Worm (Caenorhabditis elegans) whole organism, young adult: ENCODE measurements around the gene sdz-18.

Experiments
- B0336.3 ChIP-seq: fragments of 200-800 bp; sonication (Bioruptor generic); IDR thresholded peaks from 2 replicates; pipeline ENCODE4 v1.3.6; 2022; ENCODE audit warnings: missing genetic modification characterization, missing compliant biosample characterization
- D2030.7 ChIP-seq: fragments of 200-800 bp; sonication (Bioruptor generic); IDR thresholded peaks from 2 replicates; pipeline ENCODE4 v1.3.6; 2022; ENCODE audit warnings: missing genetic modification reagents, missing genetic modification characterization, missing compliant biosample characterization
- F10E7.11 ChIP-seq: sonication (generic microtip); optimal IDR thresholded peaks from 2 replicates; lab custom pipeline; 2017; ENCODE audit warnings: mild to moderate bottlenecking, missing genetic modification characterization, moderate library complexity, missing compliant biosample characterization
- F39B2.1 ChIP-seq: fragments of 200-800 bp; sonication (Bioruptor generic); IDR thresholded peaks from 2 replicates; pipeline ENCODE4 v1.3.6; 2022; ENCODE audit warnings: missing genetic modification reagents, missing genetic modification characterization, missing compliant biosample characterization
- F52B5.7 ChIP-seq: sonication (generic microtip); optimal IDR thresholded peaks from 2 replicates; lab custom pipeline; 2016; ENCODE audit warnings: mild to moderate bottlenecking, missing genetic modification characterization, missing compliant biosample characterization
- F55B11.4 ChIP-seq: sonication (generic microtip); optimal IDR thresholded peaks from 2 replicates; lab custom pipeline; 2016; ENCODE audit warnings: missing compliant biosample characterization, missing genetic modification characterization, borderline replicate concordance; ENCODE audit not compliant: insufficient read depth
- K11D2.4 ChIP-seq: fragments of 200-800 bp; sonication (Bioruptor generic); IDR thresholded peaks from 2 replicates; pipeline ENCODE4 v1.3.6; 2022; ENCODE audit warnings: missing genetic modification reagents, missing genetic modification characterization, missing compliant biosample characterization
- K12H6.12 ChIP-seq: fragments of 200-800 bp; sonication (Bioruptor generic); optimal IDR thresholded peaks from 2 replicates; lab custom pipeline; 2018; ENCODE audit warnings: mild to moderate bottlenecking, missing genetic modification characterization, missing compliant biosample characterization
- T26A5.8 ChIP-seq: sonication (generic microtip); optimal IDR thresholded peaks from 2 replicates; lab custom pipeline; 2016; ENCODE audit warnings: missing genetic modification characterization, missing compliant biosample characterization
- Y95B8A.8 ChIP-seq: fragments of 200-800 bp; sonication (Bioruptor generic); IDR thresholded peaks from 2 replicates; pipeline ENCODE4 v1.3.6; 2022; ENCODE audit warnings: missing genetic modification reagents, missing genetic modification characterization, missing compliant biosample characterization
- attf-3 ChIP-seq: fragments of 200-800 bp; sonication (Bioruptor generic); conservative IDR thresholded peaks from 2 replicates; pipeline ENCODE4 v1.3.6; 2022; ENCODE audit warnings: missing genetic modification reagents, missing genetic modification characterization, missing compliant biosample characterization
- ccch-3 ChIP-seq: fragments of 200-800 bp; sonication (Bioruptor generic); optimal IDR thresholded peaks from 2 replicates; lab custom pipeline; 2018; ENCODE audit warnings: mild to moderate bottlenecking, missing genetic modification characterization, missing compliant biosample characterization
- ceh-58 ChIP-seq: fragments of 200-800 bp; sonication (Bioruptor generic); IDR thresholded peaks from 2 replicates; pipeline ENCODE4 v1.3.6; 2022; ENCODE audit warnings: missing genetic modification characterization, missing compliant biosample characterization
- dox-1 ChIP-seq: fragments of 200-800 bp; sonication (Bioruptor generic); IDR thresholded peaks from 2 replicates; pipeline ENCODE4 v1.3.6; 2022; ENCODE audit warnings: missing genetic modification reagents, missing genetic modification characterization, missing compliant biosample characterization
- dpl-1 ChIP-seq: fragments of 150-350 bp; optimal IDR thresholded peaks from 2 replicates; lab custom pipeline; 2014; ENCODE audit warnings: missing biosample characterization, missing genetic modification reagents, missing genetic modification characterization
- egl-18 ChIP-seq: fragments of 200-800 bp; sonication (Bioruptor generic); IDR thresholded peaks from 2 replicates; pipeline ENCODE4 v1.3.6; 2022; ENCODE audit warnings: missing genetic modification reagents, missing genetic modification characterization, missing compliant biosample characterization
- ekl-4 ChIP-seq: fragments of 200-800 bp; sonication (Bioruptor generic); IDR thresholded peaks from 2 replicates; pipeline ENCODE4 v1.3.6; 2022; ENCODE audit warnings: missing genetic modification reagents, missing genetic modification characterization, missing compliant biosample characterization
- hlh-26 ChIP-seq: fragments of 200-800 bp; sonication (Bioruptor generic); conservative IDR thresholded peaks from 2 replicates; pipeline ENCODE4 v1.3.6; 2022; ENCODE audit warnings: missing genetic modification reagents, missing genetic modification characterization, missing compliant biosample characterization
- hmg-20 ChIP-seq: fragments of 200-800 bp; sonication (Bioruptor generic); IDR thresholded peaks from 2 replicates; pipeline ENCODE4 v1.3.6; 2022; ENCODE audit warnings: missing genetic modification reagents, missing genetic modification characterization, missing compliant biosample characterization
- madf-10 ChIP-seq: sonication (generic microtip); optimal IDR thresholded peaks from 2 replicates; lab custom pipeline; 2016; ENCODE audit warnings: mild to moderate bottlenecking, missing genetic modification characterization, missing compliant biosample characterization
- madf-3 ChIP-seq: fragments of 200-800 bp; sonication (Bioruptor generic); IDR thresholded peaks from 2 replicates; pipeline ENCODE4 v1.3.6; 2022; ENCODE audit warnings: missing genetic modification reagents, missing genetic modification characterization, missing compliant biosample characterization
- madf-6 ChIP-seq: fragments of 200-800 bp; sonication (Bioruptor generic); IDR thresholded peaks from 2 replicates; pipeline ENCODE4 v1.3.6; 2022; ENCODE audit warnings: missing genetic modification reagents, missing genetic modification characterization, missing compliant biosample characterization
- mel-28 ChIP-seq: sonication (generic microtip); optimal IDR thresholded peaks from 2 replicates; lab custom pipeline; 2016; ENCODE audit warnings: borderline replicate concordance, mild to moderate bottlenecking, missing genetic modification characterization, missing compliant biosample characterization
- nhr-27 ChIP-seq: fragments of 200-800 bp; sonication (Bioruptor generic); optimal IDR thresholded peaks from 2 replicates; lab custom pipeline; 2018; ENCODE audit warnings: mild to moderate bottlenecking, missing genetic modification characterization, moderate library complexity, missing compliant biosample characterization
- nhr-80 ChIP-seq: sonication (generic microtip); optimal IDR thresholded peaks from 2 replicates; lab custom pipeline; 2016; ENCODE audit warnings: missing genetic modification characterization, missing compliant biosample characterization
- pha-4 ChIP-seq: fragments of 150-350 bp; sonication (generic microtip); optimal IDR thresholded peaks from 2 replicates; lab custom pipeline; 2014; ENCODE audit warnings: missing biosample characterization, missing genetic modification reagents, missing genetic modification characterization
- rec-8 ChIP-seq, 2 experiments: sonication (generic microtip); optimal IDR thresholded peaks; 2 replicates each; lab custom pipeline; 2016; ENCODE audit warnings: mild to moderate bottlenecking in 2 of 2, missing genetic modification characterization in 2 of 2, missing genetic modification reagents in 2 of 2, missing genotype in 2 of 2, missing biosample characterization in 1 of 2, missing compliant biosample characterization in 1 of 2, moderate library complexity in 1 of 2
- repo-1 ChIP-seq: sonication (generic microtip); optimal IDR thresholded peaks from 2 replicates; lab custom pipeline; 2017; ENCODE audit warnings: mild to moderate bottlenecking, missing genetic modification characterization, missing compliant biosample characterization
- rpc-1 ChIP-seq, 2 experiments: fragments of 150-350 bp in 1 of 2; sonication (generic microtip) in 1 of 2; optimal IDR thresholded peaks; 2 replicates each; lab custom pipeline; 2014 to 2018; ENCODE audit warnings: missing biosample characterization in 1 of 2, missing genetic modification characterization in 1 of 2, missing genetic modification reagents in 1 of 2, missing genotype in 1 of 2
- sdz-38 ChIP-seq: sonication (generic microtip); optimal IDR thresholded peaks from 2 replicates; lab custom pipeline; 2016; ENCODE audit warnings: missing genotype, missing genetic modification characterization, missing compliant biosample characterization
- snpc-1.1 ChIP-seq: sonication (generic microtip); optimal IDR thresholded peaks from 2 replicates; lab custom pipeline; 2017; ENCODE audit warnings: missing genetic modification characterization, mild to moderate bottlenecking, missing compliant biosample characterization, antibody characterized with exemption, moderate library complexity, missing genotype, missing genetic modification reagents; ENCODE audit not compliant: insufficient read depth
- unc-62 ChIP-seq: fragments of 150-350 bp; optimal IDR thresholded peaks from 2 replicates; lab custom pipeline; 2014; ENCODE audit warnings: missing biosample characterization, missing genetic modification reagents, missing genetic modification characterization
- xnd-1 ChIP-seq: sonication (generic microtip); optimal IDR thresholded peaks from 2 replicates; lab custom pipeline; 2016; ENCODE audit warnings: missing genotype, missing genetic modification reagents, missing genetic modification characterization, missing compliant biosample characterization
- ztf-18 ChIP-seq: sonication (generic microtip); optimal IDR thresholded peaks from 2 replicates; lab custom pipeline; 2016; ENCODE audit warnings: missing genotype, mild to moderate bottlenecking, missing genetic modification characterization, missing compliant biosample characterization

sdz-18 gene

DNA sequence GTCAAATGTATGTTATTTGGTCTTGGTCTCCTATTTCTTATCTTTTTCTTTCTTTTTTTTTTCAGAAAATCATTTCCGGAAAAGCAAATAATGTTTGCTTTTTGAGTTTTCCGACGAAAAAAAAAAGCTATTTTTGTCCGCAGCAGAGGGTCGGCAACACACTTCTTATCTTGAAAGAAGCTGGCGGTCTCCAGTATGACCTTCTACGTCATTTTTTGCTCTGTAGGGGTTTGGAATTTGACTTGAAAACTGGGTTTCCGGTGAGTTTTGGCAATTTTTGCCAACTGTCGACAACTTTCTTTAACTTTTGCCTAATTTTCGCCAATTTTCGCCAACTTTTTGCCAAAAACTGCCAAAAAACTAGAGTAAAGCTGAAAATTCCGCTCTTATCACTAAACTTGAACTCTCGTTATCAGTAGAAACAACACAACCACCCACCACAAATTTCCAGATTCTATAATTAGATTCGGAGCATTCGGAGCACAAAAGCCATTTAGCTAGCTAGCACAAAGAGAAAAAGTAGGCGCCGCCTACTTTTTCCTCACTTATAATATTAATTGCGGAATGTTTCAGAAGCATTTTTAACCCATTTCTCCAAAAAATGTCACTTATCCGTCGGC is 35.9 kb downstream of the sdz-18 start, which contains the start of gene nhx-6:
Gene nhx-6 (plus strand): TSS at position 570 of the 620 bp plus-strand sequence.
- no peak for TF ChIP-seq xnd-1 (tag; lab: Kevin White, UChicago)
- 0 out of 2 replicates have a peak, but pooled peaks have one; percentile 17 for TF ChIP-seq dox-1 (GFP tag; lab: Robert Waterston, UW)
- TF ChIP-seq rpc-1 (optimal IDR thresholded peaks at IDR 0.05; lab: Kevin White, UChicago), result no peak
- TF ChIP-seq rpc-1 (tag; optimal IDR thresholded peaks at IDR 0.05; lab: Kevin White, UChicago), result no peak
- no peak for TF ChIP-seq madf-3 (GFP tag; lab: Robert Waterston, UW)
- no peak for TF ChIP-seq ceh-58 (GFP tag; lab: Robert Waterston, UW)
- no peak for TF ChIP-seq hmg-20
- peak; percentile 47 for TF ChIP-seq nhr-80 (tag; lab: Kevin White, UChicago)
- TF ChIP-seq rec-8 (tag; optimal IDR thresholded peaks at IDR 0.05; lab: Kevin White, UChicago), result no peak
- TF ChIP-seq, all 124 proteins: peak for 2

- TF ChIP-seq B0336.3 (GFP tag; lab: Robert Waterston, UW) (no peak), D2030.7 (GFP tag; lab: Robert Waterston, UW) (no peak), K11D2.4 (GFP tag; lab: Robert Waterston, UW) (no peak), repo-1 (no peak), ztf-18 (no peak), F52B5.7 (tag; lab: Kevin White, UChicago) (no peak), dox-1 (GFP tag; lab: Robert Waterston, UW) (no peak), egl-18 (GFP tag; lab: Robert Waterston, UW) (no peak), madf-6 (GFP tag; lab: Robert Waterston, UW) (no peak), xnd-1 (tag; lab: Kevin White, UChicago) (no peak), nhr-80 (tag; lab: Kevin White, UChicago) (no peak), F10E7.11 (tag; lab: Kevin White, UChicago) (no peak), nhr-27 (tag; lab: Kevin White, UChicago) (no peak), ekl-4 (GFP tag; lab: Robert Waterston, UW) (no peak), dpl-1 (GFP tag; lab: Kevin White, UChicago) (no peak), attf-3 (GFP tag; lab: Robert Waterston, UW) (no peak), madf-10 (no peak), ceh-58 (GFP tag; lab: Robert Waterston, UW) (no peak)
- TF ChIP-seq, all 124 proteins: peak for 0
Measured at ce11 chrII:1668913-1669312, 37.4 kb downstream of the sdz-18 start, which contains the start of gene srw-97. Gene srw-97, minus strand, starts transcription at chrII:1669013.

- no peak for TF ChIP-seq F10E7.11 (tag; lab: Kevin White, UChicago)
- TF ChIP-seq hlh-26 (GFP tag; lab: Robert Waterston, UW), result no peak
- TF ChIP-seq B0336.3 (GFP tag; lab: Robert Waterston, UW), result no peak
- no peak for TF ChIP-seq K12H6.12 (tag; lab: Kevin White, UChicago)
- no peak for TF ChIP-seq pha-4 (tag; lab: Kevin White, UChicago)
- TF ChIP-seq Y95B8A.8 (GFP tag; lab: Robert Waterston, UW), result no peak
- no peak for TF ChIP-seq F39B2.1 (GFP tag; lab: Robert Waterston, UW)
- no peak for TF ChIP-seq sdz-38 (tag; lab: Kevin White, UChicago)
- no peak for TF ChIP-seq madf-3 (GFP tag; lab: Robert Waterston, UW)
- TF ChIP-seq ccch-3 (GFP tag; lab: Kevin White, UChicago), result no peak
- TF ChIP-seq snpc-1.1 (tag; lab: Kevin White, UChicago), result no peak
- no peak for TF ChIP-seq unc-62 (GFP tag; lab: Kevin White, UChicago)
- TF ChIP-seq hmg-20, result no peak
- no peak for TF ChIP-seq ztf-18
- TF ChIP-seq dox-1 (GFP tag; lab: Robert Waterston, UW), result no peak
- no peak for TF ChIP-seq F55B11.4 (tag; lab: Kevin White, UChicago)
- no peak for TF ChIP-seq T26A5.8 (tag; lab: Kevin White, UChicago)
- no peak for TF ChIP-seq mel-28 (tag; lab: Kevin White, UChicago)
- no peak for TF ChIP-seq egl-18 (GFP tag; lab: Robert Waterston, UW)
- TF ChIP-seq, all 124 proteins: peak for 0
Measured at ce11 chrII:1666025-1666424, 40.3 kb downstream of the sdz-18 start, which contains the start of gene srlf-29. Gene srlf-29, plus strand, starts transcription at chrII:1666325.
